Worm (Caenorhabditis elegans) whole organism, L1 larva: ENCODE data around the gene Y37D8A.26.

Source experiments
- C04F5.9 ChIP-seq: sonication (generic microtip); optimal IDR thresholded peaks from 2 replicates; lab custom pipeline; 2016; ENCODE audit warnings: missing genetic modification characterization, missing compliant biosample characterization
- C16A3.4 ChIP-seq: fragments of 150-350 bp; optimal IDR thresholded peaks from 2 replicates; lab custom pipeline; 2014; ENCODE audit warnings: missing biosample characterization, missing genetic modification characterization
- aha-1 ChIP-seq: fragments of 150-350 bp; optimal IDR thresholded peaks from 2 replicates; lab custom pipeline; 2014; ENCODE audit warnings: missing biosample characterization, missing genetic modification characterization
- ceh-82 ChIP-seq, 3 experiments: fragments of 150-350 bp in 1 of 3; sonication (generic microtip) in 2 of 3; optimal IDR thresholded peaks; 2 replicates each; lab custom pipeline; 2014 to 2017; ENCODE audit warnings: missing biosample characterization in 3 of 3, missing genetic modification characterization in 3 of 3
- ceh-88 ChIP-seq: fragments of 200-800 bp; sonication (Bioruptor generic); IDR thresholded peaks from 2 replicates; pipeline ENCODE4 v1.3.6; 2022; ENCODE audit warnings: missing genetic modification characterization, missing compliant biosample characterization
- ceh-90 ChIP-seq: sonication (generic microtip); optimal IDR thresholded peaks from 2 replicates; lab custom pipeline; 2016; ENCODE audit warnings: missing genetic modification characterization, missing compliant biosample characterization
- dpl-1 ChIP-seq, 3 experiments: fragments of 150-350 bp in 2 of 3; sonication (generic microtip) in 1 of 3; optimal IDR thresholded peaks; 2 replicates each; lab custom pipeline; 2014 to 2017; ENCODE audit warnings: missing biosample characterization in 3 of 3, missing genetic modification characterization in 3 of 3, missing genetic modification reagents in 3 of 3
- efl-1 ChIP-seq, 4 experiments: fragments of 150-350 bp; optimal IDR thresholded peaks in 3 of 4; peaks in 1 of 4; 1 replicate in 1 of 4; 2 replicates in 3 of 4; lab custom pipeline; 2014; ENCODE audit warnings: missing biosample characterization in 2 of 4, missing genetic modification characterization in 2 of 4, missing genetic modification reagents in 2 of 4
- egl-27 ChIP-seq, 2 experiments: fragments of 150-350 bp in 1 of 2; sonication (generic microtip); optimal IDR thresholded peaks; 3 replicates each; lab custom pipeline; 2017 to 2018; ENCODE audit warnings: missing biosample characterization in 2 of 2, missing genetic modification characterization in 2 of 2, missing genetic modification reagents in 2 of 2
- elt-2 ChIP-seq: sonication (generic microtip); optimal IDR thresholded peaks from 2 replicates; lab custom pipeline; 2016; ENCODE audit warnings: missing genetic modification characterization, mild to moderate bottlenecking, inconsistent platforms, missing compliant biosample characterization, missing genetic modification reagents
- elt-3 ChIP-seq, 6 experiments: fragments of 150-350 bp in 1 of 6; sonication (generic microtip); optimal IDR thresholded peaks; 2 replicates each; lab custom pipeline; 2017 to 2018; ENCODE audit warnings: missing biosample characterization in 6 of 6, missing genetic modification characterization in 6 of 6, inconsistent platforms in 1 of 6
- ets-5 ChIP-seq: fragments of 200-800 bp; sonication (Bioruptor generic); IDR thresholded peaks from 2 replicates; pipeline ENCODE4 v1.3.6; 2022; ENCODE audit warnings: missing genetic modification characterization, missing compliant biosample characterization
- fkh-4 ChIP-seq: sonication (generic microtip); optimal IDR thresholded peaks from 2 replicates; lab custom pipeline; 2016; ENCODE audit warnings: missing compliant biosample characterization, missing genetic modification characterization, borderline replicate concordance
- fos-1 ChIP-seq: fragments of 150-350 bp; optimal IDR thresholded peaks from 2 replicates; lab custom pipeline; 2014; ENCODE audit warnings: missing biosample characterization, missing genetic modification characterization
- grh-1 ChIP-seq: fragments of 200-800 bp; sonication (Bioruptor generic); IDR thresholded peaks from 2 replicates; pipeline ENCODE4 v1.3.6; 2022; ENCODE audit warnings: missing genetic modification reagents, missing genetic modification characterization, missing compliant biosample characterization
- hlh-17 ChIP-seq: fragments of 200-800 bp; sonication (Bioruptor generic); optimal IDR thresholded peaks from 2 replicates; lab custom pipeline; 2018; ENCODE audit warnings: missing genetic modification characterization, mild to moderate bottlenecking, missing compliant biosample characterization, moderate library complexity, borderline replicate concordance
- hlh-4 ChIP-seq: sonication (generic microtip); optimal IDR thresholded peaks from 2 replicates; lab custom pipeline; 2016; ENCODE audit warnings: mild to moderate bottlenecking, missing genetic modification characterization, missing compliant biosample characterization
- hpl-2 ChIP-seq: fragments of 150-350 bp; optimal IDR thresholded peaks from 2 replicates; lab custom pipeline; 2014; ENCODE audit warnings: missing biosample characterization, missing genetic modification reagents, missing genetic modification characterization
- irx-1 ChIP-seq: sonication (generic microtip); optimal IDR thresholded peaks from 2 replicates; lab custom pipeline; 2016; ENCODE audit warnings: missing genetic modification characterization, missing compliant biosample characterization
- isw-1 ChIP-seq: fragments of 200-800 bp; sonication (Bioruptor generic); IDR thresholded peaks from 2 replicates; pipeline ENCODE4 v1.3.6; 2022; ENCODE audit warnings: missing genetic modification characterization, missing compliant biosample characterization
- jun-1 ChIP-seq: fragments of 150-350 bp; optimal IDR thresholded peaks from 2 replicates; lab custom pipeline; 2014; ENCODE audit warnings: missing biosample characterization, missing genetic modification reagents, missing genetic modification characterization
- lin-13 ChIP-seq: fragments of 150-350 bp; optimal IDR thresholded peaks from 2 replicates; lab custom pipeline; 2014; ENCODE audit warnings: missing biosample characterization, missing genetic modification reagents, missing genetic modification characterization
- lin-15B ChIP-seq: fragments of 150-350 bp; sonication (generic microtip); optimal IDR thresholded peaks from 3 replicates; lab custom pipeline; 2014; ENCODE audit warnings: missing biosample characterization, missing genetic modification characterization
- lin-35 ChIP-seq, 2 experiments: fragments of 150-350 bp; optimal IDR thresholded peaks; 2 replicates each; lab custom pipeline; 2014; ENCODE audit warnings: missing biosample characterization in 2 of 2, missing genetic modification characterization in 2 of 2, missing genetic modification reagents in 2 of 2
- lin-39 ChIP-seq: fragments of 150-350 bp; optimal IDR thresholded peaks from 2 replicates; lab custom pipeline; 2014; ENCODE audit warnings: missing biosample characterization, missing genetic modification reagents, missing genetic modification characterization
- lir-3 ChIP-seq: sonication (generic microtip); optimal IDR thresholded peaks from 2 replicates; lab custom pipeline; 2016; ENCODE audit warnings: mild to moderate bottlenecking, missing genetic modification characterization, moderate library complexity, missing compliant biosample characterization; ENCODE audit not compliant: poor library complexity
- mab-9 ChIP-seq: fragments of 200-800 bp; sonication (Bioruptor generic); IDR thresholded peaks from 2 replicates; pipeline ENCODE4 v1.3.6; 2022; ENCODE audit warnings: missing genetic modification reagents, missing genetic modification characterization, missing compliant biosample characterization
- mdl-1 ChIP-seq, 2 experiments: fragments of 150-350 bp; optimal IDR thresholded peaks; 2 replicates each; lab custom pipeline; 2014 to 2017; ENCODE audit warnings: missing biosample characterization in 2 of 2, missing genetic modification characterization in 2 of 2, inconsistent platforms in 1 of 2
- nhr-11 ChIP-seq: fragments of 150-350 bp; optimal IDR thresholded peaks from 2 replicates; lab custom pipeline; 2014; ENCODE audit warnings: missing biosample characterization, missing genetic modification characterization
- nhr-28 ChIP-seq: fragments of 150-350 bp; optimal IDR thresholded peaks from 2 replicates; lab custom pipeline; 2014; ENCODE audit warnings: missing biosample characterization, missing genetic modification characterization
- nhr-47 ChIP-seq: sonication (generic microtip); optimal IDR thresholded peaks from 2 replicates; lab custom pipeline; 2016; ENCODE audit warnings: mild to moderate bottlenecking, missing genetic modification characterization, moderate library complexity, missing compliant biosample characterization
- nhr-76 ChIP-seq: sonication (generic microtip); optimal IDR thresholded peaks from 2 replicates; lab custom pipeline; 2017; ENCODE audit warnings: missing biosample characterization, missing genetic modification characterization
- nhr-77 ChIP-seq: fragments of 150-350 bp; optimal IDR thresholded peaks from 2 replicates; lab custom pipeline; 2014; ENCODE audit warnings: missing biosample characterization, missing genetic modification characterization
- nhr-84 ChIP-seq: sonication (generic microtip); optimal IDR thresholded peaks from 2 replicates; lab custom pipeline; 2017; ENCODE audit warnings: missing biosample characterization, missing genetic modification characterization
- nhr-85 ChIP-seq: sonication (generic microtip); peaks from one replicate; lab custom pipeline; 2016; ENCODE audit warnings: missing genetic modification characterization, inconsistent platforms, missing compliant biosample characterization
- nhr-90 ChIP-seq: sonication (generic microtip); optimal IDR thresholded peaks from 2 replicates; lab custom pipeline; 2016; ENCODE audit warnings: mild to moderate bottlenecking, missing genetic modification characterization, missing compliant biosample characterization; ENCODE audit not compliant: poor library complexity
- pag-3 ChIP-seq: sonication (generic microtip); optimal IDR thresholded peaks from 2 replicates; lab custom pipeline; 2017; ENCODE audit warnings: missing genetic modification characterization, mild to moderate bottlenecking, missing compliant biosample characterization, antibody characterized with exemption, borderline replicate concordance; ENCODE audit not compliant: insufficient read depth
- rnt-1 ChIP-seq: sonication (generic microtip); optimal IDR thresholded peaks from 2 replicates; lab custom pipeline; 2016; ENCODE audit warnings: mild to moderate bottlenecking, missing genetic modification characterization, moderate library complexity, missing compliant biosample characterization
- snpc-4 ChIP-seq: fragments of 150-350 bp; optimal IDR thresholded peaks from 2 replicates; lab custom pipeline; 2014; ENCODE audit warnings: missing biosample characterization, missing genetic modification characterization
- sup-37 ChIP-seq: fragments of 200-800 bp; sonication (Bioruptor generic); optimal IDR thresholded peaks from 2 replicates; lab custom pipeline; 2018; ENCODE audit warnings: mild to moderate bottlenecking, missing genetic modification characterization, missing compliant biosample characterization
- swsn-7 ChIP-seq: sonication (generic microtip); optimal IDR thresholded peaks from 2 replicates; lab custom pipeline; 2016; ENCODE audit warnings: missing genetic modification characterization, missing compliant biosample characterization
- tbx-2 ChIP-seq: sonication (generic microtip); optimal IDR thresholded peaks from 2 replicates; lab custom pipeline; 2016; ENCODE audit warnings: missing genetic modification characterization, missing compliant biosample characterization
- unc-130 ChIP-seq: fragments of 150-350 bp; optimal IDR thresholded peaks from 2 replicates; lab custom pipeline; 2017; ENCODE audit warnings: missing biosample characterization, missing genetic modification characterization, inconsistent platforms
- unc-62 ChIP-seq: fragments of 150-350 bp; optimal IDR thresholded peaks from 2 replicates; lab custom pipeline; 2014; ENCODE audit warnings: missing biosample characterization, missing genetic modification reagents, missing genetic modification characterization
- vab-15 ChIP-seq: sonication (generic microtip); optimal IDR thresholded peaks from 2 replicates; lab custom pipeline; 2017; ENCODE audit warnings: missing genotype, mild to moderate bottlenecking, missing genetic modification characterization, missing compliant biosample characterization
- xbp-1 ChIP-seq: sonication (generic microtip); optimal IDR thresholded peaks from 2 replicates; lab custom pipeline; 2016; ENCODE audit warnings: missing genetic modification characterization, missing compliant biosample characterization
- zag-1 ChIP-seq: fragments of 150-350 bp; optimal IDR thresholded peaks from 2 replicates; lab custom pipeline; 2014; ENCODE audit warnings: missing biosample characterization, missing genetic modification characterization
- ztf-11 ChIP-seq, 2 experiments: sonication (generic microtip); optimal IDR thresholded peaks; 2 replicates each; lab custom pipeline; 2016 to 2017; ENCODE audit warnings: missing genetic modification characterization in 2 of 2, missing biosample characterization in 1 of 2, missing compliant biosample characterization in 1 of 2

Y37D8A.26 gene

ce11 chrIII:12875653-12876052, 19.1 kb upstream of the Y37D8A.26 start:
- TF ChIP-seq nhr-90 (tag; lab: Kevin White, UChicago) (no peak), nhr-84 (no peak), nhr-77 (tag; lab: Kevin White, UChicago) (no peak), egl-27 (tag; optimal IDR thresholded peaks at IDR 0.05; lab: Kevin White, UChicago) (no peak), grh-1 (GFP tag; lab: Robert Waterston, UW) (no peak), snpc-4 (tag; lab: Kevin White, UChicago) (no peak), nhr-76 (tag; lab: Kevin White, UChicago) (no peak), hpl-2 (GFP tag; lab: Kevin White, UChicago) (no peak), sup-37 (GFP tag; lab: Kevin White, UChicago) (no peak), efl-1 (optimal IDR thresholded peaks at IDR 0.05; lab: Kevin White, UChicago) (no peak), efl-1 (GFP tag; optimal IDR thresholded peaks at IDR 0.05 in 1 of 2; lab: Kevin White, UChicago) (no peak), unc-62 (GFP tag; lab: Kevin White, UChicago) (no peak), nhr-11 (tag; lab: Kevin White, UChicago) (no peak), irx-1 (tag; lab: Kevin White, UChicago) (no peak), swsn-7 (tag; lab: Kevin White, UChicago) (no peak), C16A3.4 (tag; lab: Kevin White, UChicago) (no peak), nhr-47 (tag; lab: Kevin White, UChicago) (no peak)

ce11 chrIII:12874606-12875066, 18.1 kb upstream of the Y37D8A.26 start, which contains the start of the genes mrg-1 and spcs-2:
Gene mrg-1, minus strand, starts transcription at chrIII:12874656.
Gene spcs-2, plus strand, starts transcription at chrIII:12875031.
- TF ChIP-seq nhr-76 (tag; lab: Kevin White, UChicago) (no peak), lin-39 (tag; lab: Kevin White, UChicago) (peak; percentile 69), ceh-88 (GFP tag; lab: Robert Waterston, UW) (peak; percentile 66), lin-35 (GFP tag; optimal IDR thresholded peaks at IDR 0.05; lab: Kevin White, UChicago) (peak; percentile 85 to 92), tbx-2 (peak; percentile 92), mab-9 (0 out of 2 replicates have a peak, but pooled peaks have one; percentile 21), irx-1 (tag; lab: Kevin White, UChicago) (peak; percentile 69), aha-1 (tag; lab: Kevin White, UChicago) (peak; percentile 26), lir-3 (tag; lab: Kevin White, UChicago) (peak; percentile 84), dpl-1 (GFP tag; optimal IDR thresholded peaks at IDR 0.05; lab: Kevin White, UChicago) (peak; percentile 80 to 89 (median 87)), fos-1 (tag; lab: Kevin White, UChicago) (peak; percentile 83), nhr-28 (tag; lab: Kevin White, UChicago) (no peak), pag-3 (tag; lab: Kevin White, UChicago) (no peak), jun-1 (tag; lab: Kevin White, UChicago) (peak; percentile 54), vab-15 (tag; lab: Kevin White, UChicago) (no peak), nhr-90 (tag; lab: Kevin White, UChicago) (peak; percentile 93), ceh-82 (tag; optimal IDR thresholded peaks at IDR 0.05; lab: Kevin White, UChicago) (peak; percentile 90 to 91 (median 91)), C04F5.9 (tag; lab: Kevin White, UChicago) (peak; percentile 80), ets-5 (GFP tag; lab: Robert Waterston, UW) (no peak), ztf-11 (tag; optimal IDR thresholded peaks at IDR 0.05; lab: Kevin White, UChicago) (peak in 1 of 2 experiments; percentile 92), lin-13 (GFP tag; lab: Kevin White, UChicago) (peak; percentile 88), zag-1 (peak; percentile 33), hlh-4 (tag; lab: Kevin White, UChicago) (no peak), fkh-4 (tag; lab: Kevin White, UChicago) (peak; percentile 39), nhr-85 (tag; lab: Kevin White, UChicago) (peak; percentile 88), ceh-90 (no peak), mdl-1 (tag; optimal IDR thresholded peaks at IDR 0.05; lab: Kevin White, UChicago) (peak in 1 of 2 experiments; percentile 71), nhr-47 (tag; lab: Kevin White, UChicago) (peak; percentile 93), snpc-4 (tag; lab: Kevin White, UChicago) (peak; percentile 70), lin-15B (tag; lab: Kevin White, UChicago) (peak; percentile 82), egl-27 (tag; optimal IDR thresholded peaks at IDR 0.05; lab: Kevin White, UChicago) (no peak), xbp-1 (tag; lab: Kevin White, UChicago) (peak; percentile 97), unc-130 (tag; lab: Kevin White, UChicago) (peak; percentile 86), isw-1 (GFP tag; lab: Robert Waterston, UW) (peak; percentile 84), elt-3 (tag; optimal IDR thresholded peaks at IDR 0.05; lab: Kevin White, UChicago) (peak in 3 of 6 experiments; percentile 33 to 62 (median 59)), grh-1 (GFP tag; lab: Robert Waterston, UW) (peak; percentile 78), hlh-17 (no peak), rnt-1 (tag; lab: Kevin White, UChicago) (peak; percentile 96), elt-2 (tag; lab: Kevin White, UChicago) (peak; percentile 61)
